Fruit fly (Drosophila melanogaster) whole organism, embryonic: ENCODE data around the gene CG8870.

Experiments used
- Ada2b ChIP-seq: fragments of 200-800 bp; sonication (Bioruptor generic); IDR thresholded peaks from 2 replicates; pipeline ENCODE4 v1.3.6; 2022; ENCODE audit warnings: missing biosample characterization, missing genetic modification characterization
- CG11723 ChIP-seq: fragments of 200-800 bp; sonication (Bioruptor generic); optimal IDR thresholded peaks from 2 replicates; lab custom pipeline; 2017; ENCODE audit warnings: missing biosample characterization, mild to moderate bottlenecking, missing genetic modification characterization
- CG13775 ChIP-seq: fragments of 200-800 bp; sonication (Bioruptor generic); optimal IDR thresholded peaks from 3 replicates; lab custom pipeline; 2017; ENCODE audit warnings: missing biosample characterization, mild to moderate bottlenecking, missing genetic modification characterization
- CG14441 ChIP-seq: fragments of 200-800 bp; sonication (Bioruptor generic); IDR thresholded peaks from 2 replicates; pipeline ENCODE4 v1.3.6; 2022; ENCODE audit warnings: missing biosample characterization, missing genetic modification characterization
- CG1529 ChIP-seq: fragments of 200-800 bp; sonication (Bioruptor generic); optimal IDR thresholded peaks from 3 replicates; lab custom pipeline; 2018; ENCODE audit warnings: missing biosample characterization, missing genetic modification characterization
- CG16779 ChIP-seq: fragments of 200-800 bp; sonication (Bioruptor generic); IDR thresholded peaks from 2 replicates; pipeline ENCODE4 v1.3.6; 2022; ENCODE audit warnings: missing biosample characterization, missing genetic modification characterization
- CG16813 ChIP-seq: fragments of 200-800 bp; sonication (Bioruptor generic); IDR thresholded peaks from 3 replicates; pipeline ENCODE4 v1.3.6; 2022; ENCODE audit warnings: missing biosample characterization, missing genetic modification characterization; ENCODE audit not compliant: partially characterized antibody
- CG16815 ChIP-seq: fragments of 200-800 bp; sonication (Bioruptor generic); optimal IDR thresholded peaks from 3 replicates; lab custom pipeline; 2017; ENCODE audit warnings: missing biosample characterization, mild to moderate bottlenecking, missing genetic modification characterization
- CG16863 ChIP-seq: fragments of 200-800 bp; sonication (Bioruptor generic); optimal IDR thresholded peaks from 3 replicates; lab custom pipeline; 2016; ENCODE audit warnings: missing biosample characterization, missing genetic modification characterization
- CG2116 ChIP-seq: fragments of 200-800 bp; sonication (Bioruptor generic); optimal IDR thresholded peaks from 3 replicates; lab custom pipeline; 2018; ENCODE audit warnings: missing biosample characterization, mild to moderate bottlenecking, missing genetic modification characterization
- CG3065 ChIP-seq: fragments of 200-800 bp; sonication (Bioruptor generic); optimal IDR thresholded peaks from 2 replicates; lab custom pipeline; 2016; ENCODE audit warnings: missing biosample characterization, missing genetic modification characterization
- CG31388 ChIP-seq: fragments of 200-800 bp; sonication (Bioruptor generic); optimal IDR thresholded peaks from 2 replicates; lab custom pipeline; 2016; ENCODE audit warnings: missing biosample characterization, missing genetic modification characterization
- CG32532 ChIP-seq: fragments of 200-800 bp; sonication (Bioruptor generic); IDR thresholded peaks from 2 replicates; pipeline ENCODE4 v1.3.6; 2022; ENCODE audit warnings: missing biosample characterization, missing genetic modification characterization
- CG7556 ChIP-seq: fragments of 200-800 bp; sonication (Bioruptor generic); optimal IDR thresholded peaks from 2 replicates; lab custom pipeline; 2017; ENCODE audit warnings: missing biosample characterization, mild to moderate bottlenecking, missing genetic modification characterization
- CG7928 ChIP-seq: fragments of 200-800 bp; sonication (Bioruptor generic); optimal IDR thresholded peaks from 2 replicates; lab custom pipeline; 2017; ENCODE audit warnings: missing biosample characterization, mild to moderate bottlenecking, missing genetic modification characterization
- CG8478 ChIP-seq: fragments of >200 bp; optimal IDR thresholded peaks from 2 replicates; lab custom pipeline; 2018
- CG9609 ChIP-seq: fragments of 200-800 bp; sonication (Bioruptor generic); optimal IDR thresholded peaks from 3 replicates; lab custom pipeline; 2016; ENCODE audit warnings: missing biosample characterization, missing genetic modification characterization
- CG9727 ChIP-seq: fragments of 200-800 bp; sonication (Bioruptor generic); optimal IDR thresholded peaks from 3 replicates; lab custom pipeline; 2017; ENCODE audit warnings: missing biosample characterization, mild to moderate bottlenecking, missing genetic modification characterization
- CkIIα-i1 ChIP-seq: fragments of 200-800 bp; sonication (Bioruptor generic); IDR thresholded peaks from 2 replicates; pipeline ENCODE4 v1.3.6; 2022; ENCODE audit warnings: missing biosample characterization, missing genetic modification characterization
- Dref ChIP-seq: fragments of 200-800 bp; sonication (Bioruptor generic); IDR thresholded peaks from 2 replicates; pipeline ENCODE4 v1.3.6; 2022; ENCODE audit warnings: missing biosample characterization, missing genetic modification characterization
- ERR ChIP-seq: fragments of 200-800 bp; sonication (Bioruptor generic); optimal IDR thresholded peaks from 2 replicates; lab custom pipeline; 2016; ENCODE audit warnings: missing biosample characterization, missing genetic modification characterization
- Elba2 ChIP-seq: fragments of 200-800 bp; sonication (Bioruptor generic); optimal IDR thresholded peaks from 3 replicates; lab custom pipeline; 2016; ENCODE audit warnings: missing biosample characterization, missing genetic modification characterization
- H15 ChIP-seq: fragments of 200-800 bp; sonication (Bioruptor generic); IDR thresholded peaks from 3 replicates; pipeline ENCODE4 v1.3.6; 2022; ENCODE audit warnings: missing biosample characterization, missing genetic modification characterization
- HLHmδ ChIP-seq: fragments of 200-800 bp; sonication (Bioruptor generic); optimal IDR thresholded peaks from 2 replicates; lab custom pipeline; 2018; ENCODE audit warnings: missing biosample characterization, mild to moderate bottlenecking, missing genetic modification characterization, moderate library complexity
- HmgD ChIP-seq: fragments of 200-800 bp; sonication (Bioruptor generic); optimal IDR thresholded peaks from 3 replicates; lab custom pipeline; 2016; ENCODE audit warnings: missing biosample characterization, missing genetic modification characterization
- Hr3 ChIP-seq: fragments of 200-800 bp; sonication (Bioruptor generic); optimal IDR thresholded peaks from 3 replicates; lab custom pipeline; 2016; ENCODE audit warnings: missing biosample characterization, missing genetic modification characterization
- PHDP ChIP-seq: fragments of 200-800 bp; sonication (Bioruptor generic); optimal IDR thresholded peaks from 3 replicates; lab custom pipeline; 2018; ENCODE audit warnings: missing biosample characterization, mild to moderate bottlenecking, missing genetic modification characterization, moderate library complexity
- Sox102F ChIP-seq: fragments of 200-800 bp; sonication (Bioruptor generic); optimal IDR thresholded peaks from 2 replicates; lab custom pipeline; 2018; ENCODE audit warnings: missing biosample characterization, mild to moderate bottlenecking, missing genetic modification characterization, moderate library complexity
- Stat92E ChIP-seq, 3 experiments: fragments of >200 bp in 2 of 3; fragments of 200-800 bp in 1 of 3; sonication (Bioruptor generic) in 1 of 3; optimal IDR thresholded peaks; 2 replicates each; lab custom pipeline; 2017 to 2019; ENCODE audit warnings: missing biosample characterization in 3 of 3, missing genetic modification characterization in 3 of 3, mild to moderate bottlenecking in 1 of 3, moderate library complexity in 1 of 3
- ab ChIP-seq: fragments of 200-800 bp; sonication (Bioruptor generic); optimal IDR thresholded peaks from 2 replicates; lab custom pipeline; 2016; ENCODE audit warnings: missing biosample characterization, missing genetic modification characterization
- ara ChIP-seq: fragments of 200-800 bp; sonication (Bioruptor generic); IDR thresholded peaks from 2 replicates; pipeline ENCODE4 v1.3.6; 2022; ENCODE audit warnings: missing biosample characterization, missing genetic modification characterization
- az2 ChIP-seq: fragments of 200-800 bp; sonication (Bioruptor generic); optimal IDR thresholded peaks from 3 replicates; lab custom pipeline; 2016; ENCODE audit warnings: missing biosample characterization, missing genetic modification characterization
- bcd ChIP-seq: fragments of 200-800 bp; sonication (Bioruptor generic); optimal IDR thresholded peaks from 2 replicates; lab custom pipeline; 2017; ENCODE audit warnings: missing biosample characterization, mild to moderate bottlenecking, missing genetic modification characterization
- cad ChIP-seq: fragments of >200 bp; optimal IDR thresholded peaks from 2 replicates; lab custom pipeline; 2017; ENCODE audit warnings: missing biosample characterization, missing genetic modification characterization
- chm ChIP-seq: fragments of 200-800 bp; sonication (Bioruptor generic); IDR thresholded peaks from 2 replicates; pipeline ENCODE4 v1.3.6; 2022; ENCODE audit warnings: missing biosample characterization, missing genetic modification characterization
- danr ChIP-seq: fragments of 200-800 bp; sonication (Bioruptor generic); IDR thresholded peaks from 2 replicates; pipeline ENCODE4 v1.3.6; 2022; ENCODE audit warnings: missing biosample characterization, missing genetic modification characterization
- dati ChIP-seq: fragments of 200-800 bp; sonication (Bioruptor generic); IDR thresholded peaks from 2 replicates; pipeline ENCODE4 v1.3.6; 2022; ENCODE audit warnings: missing biosample characterization, missing genetic modification characterization
- dm ChIP-seq: fragments of 200-800 bp; sonication (Bioruptor generic); optimal IDR thresholded peaks from 3 replicates; lab custom pipeline; 2016; ENCODE audit warnings: missing biosample characterization, missing genetic modification characterization
- dpn ChIP-seq, 2 experiments: fragments of 200-800 bp; sonication (Bioruptor generic); optimal IDR thresholded peaks; 3 replicates each; lab custom pipeline; 2016; ENCODE audit warnings: missing biosample characterization in 2 of 2, missing genetic modification characterization in 2 of 2
- gce ChIP-seq: fragments of 200-800 bp; sonication (Bioruptor generic); IDR thresholded peaks from 3 replicates; pipeline ENCODE4 v1.3.6; 2022; ENCODE audit warnings: missing biosample characterization, missing genetic modification characterization
- gfzf ChIP-seq: fragments of 200-800 bp; sonication (Bioruptor generic); optimal IDR thresholded peaks from 2 replicates; lab custom pipeline; 2016; ENCODE audit warnings: missing biosample characterization, mild to moderate bottlenecking, missing genetic modification characterization, moderate library complexity
- gt ChIP-seq: fragments of 200-800 bp; sonication (Bioruptor generic); IDR thresholded peaks from 2 replicates; pipeline ENCODE4 v1.3.6; 2022; ENCODE audit warnings: missing biosample characterization, missing genetic modification characterization
- hb ChIP-seq: fragments of 200-800 bp; sonication (Bioruptor generic); IDR thresholded peaks from 3 replicates; pipeline ENCODE4 v1.3.6; 2022; ENCODE audit warnings: missing biosample characterization, missing genetic modification characterization; ENCODE audit not compliant: partially characterized antibody
- hbn ChIP-seq: fragments of 200-800 bp; sonication (Bioruptor generic); IDR thresholded peaks from 2 replicates; pipeline ENCODE4 v1.3.6; 2022; ENCODE audit warnings: missing biosample characterization, missing genetic modification characterization; ENCODE audit not compliant: partially characterized antibody
- hkb ChIP-seq, 2 experiments: fragments of 200-800 bp in 1 of 2; fragments of >200 bp in 1 of 2; sonication (Bioruptor generic) in 1 of 2; IDR thresholded peaks in 1 of 2; optimal IDR thresholded peaks in 1 of 2; 2 replicates each; pipeline versions ENCODE4 v1.3.6 to Lab custom; 2017 to 2022; ENCODE audit warnings: missing biosample characterization in 1 of 2, missing genetic modification characterization in 1 of 2
- nerfin-2 ChIP-seq: fragments of 200-800 bp; sonication (Bioruptor generic); IDR thresholded peaks from 2 replicates; pipeline ENCODE4 v1.3.6; 2022; ENCODE audit warnings: missing biosample characterization, missing genetic modification characterization; ENCODE audit not compliant: partially characterized antibody
- pfk ChIP-seq: fragments of 200-800 bp; sonication (Bioruptor generic); optimal IDR thresholded peaks from 2 replicates; lab custom pipeline; 2018; ENCODE audit warnings: missing biosample characterization, mild to moderate bottlenecking, missing genetic modification characterization, moderate library complexity
- scrt ChIP-seq: fragments of 200-800 bp; sonication (Bioruptor generic); optimal IDR thresholded peaks from 2 replicates; lab custom pipeline; 2018; ENCODE audit warnings: missing biosample characterization, mild to moderate bottlenecking, missing genetic modification characterization, moderate library complexity
- slbo ChIP-seq: fragments of 200-800 bp; sonication (Bioruptor generic); IDR thresholded peaks from 2 replicates; pipeline ENCODE4 v1.3.6; 2022; ENCODE audit warnings: missing biosample characterization, missing genetic modification characterization
- unc-4 ChIP-seq: fragments of 200-800 bp; sonication (Bioruptor generic); IDR thresholded peaks from 2 replicates; pipeline ENCODE4 v1.3.6; 2022; ENCODE audit warnings: missing biosample characterization, missing genetic modification characterization; ENCODE audit not compliant: partially characterized antibody
- zf30C ChIP-seq: fragments of 200-800 bp; sonication (Bioruptor generic); optimal IDR thresholded peaks from 3 replicates; lab custom pipeline; 2018; ENCODE audit warnings: missing biosample characterization, mild to moderate bottlenecking, missing genetic modification characterization

The CG8870 gene

DNA sequence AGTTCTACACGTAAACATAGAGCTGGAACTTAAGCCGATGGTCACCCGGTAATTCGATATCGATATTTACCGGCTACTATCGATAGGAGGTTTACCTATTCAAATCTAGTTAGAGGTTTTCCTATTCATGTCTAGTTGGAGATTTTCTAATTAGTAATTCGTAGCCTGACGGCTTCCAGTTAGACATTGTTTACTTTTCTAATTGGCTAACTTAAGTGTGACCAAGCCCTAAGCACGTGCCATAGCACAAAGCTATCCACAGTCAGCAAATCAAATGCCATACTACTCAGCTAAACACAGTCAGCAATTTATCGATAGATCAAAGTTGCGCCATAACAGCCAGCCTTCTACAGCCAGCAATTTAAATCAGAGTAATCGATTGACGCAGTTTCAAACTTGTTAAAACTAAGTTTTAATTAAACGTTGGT, 23.4 kb downstream of the CG8870 start, which contains the start of gene Dpm3 (continued):
- no peak for TF ChIP-seq CG16815 (GFP tag; lab: Kevin White, UChicago)
- peak; percentile 16 for TF ChIP-seq CG9727 (GFP tag; lab: Kevin White, UChicago)
- no peak for TF ChIP-seq gt
- TF ChIP-seq slbo: peak; percentile 70
- TF ChIP-seq CG31388 (GFP tag; lab: Kevin White, UChicago): no peak
- no peak for TF ChIP-seq H15
- no peak for TF ChIP-seq gce (GFP tag; lab: Robert Waterston, UW)
- no peak for TF ChIP-seq Hr3 (GFP tag; lab: Kevin White, UChicago)
- no peak for TF ChIP-seq scrt (GFP tag; lab: Kevin White, UChicago)
- TF ChIP-seq ab: no peak
- TF ChIP-seq nerfin-2 (GFP tag; lab: Robert Waterston, UW): peak; percentile 80
- TF ChIP-seq az2 (GFP tag; lab: Kevin White, UChicago): no peak
- TF ChIP-seq Sox102F (GFP tag; lab: Kevin White, UChicago): peak; percentile 13
- TF ChIP-seq CG9609 (GFP tag; lab: Kevin White, UChicago): peak; percentile 38
- no peak for TF ChIP-seq chm (GFP tag; lab: Robert Waterston, UW)
- peak; percentile 56 to 65 for TF ChIP-seq dpn (GFP tag; optimal IDR thresholded peaks at IDR 0.05; lab: Kevin White, UChicago)
- peak; percentile 68 for TF ChIP-seq CG2116 (GFP tag; lab: Kevin White, UChicago)
- TF ChIP-seq Stat92E (GFP tag; optimal IDR thresholded peaks at IDR 0.05; lab: Kevin White, UChicago): peak in 1 of 3 experiments; percentile 78
- TF ChIP-seq PHDP (tag; lab: Kevin White, UChicago): peak; percentile 17
- TF ChIP-seq bcd (GFP tag; lab: Kevin White, UChicago): peak; percentile 41
- no peak for TF ChIP-seq CG11723
- peak; percentile 35; the same call in 1 of the 2 replicates for TF ChIP-seq CG32532 (GFP tag; lab: Robert Waterston, UW)
- peak; percentile 90 for TF ChIP-seq unc-4 (GFP tag; lab: Robert Waterston, UW)
- no peak for TF ChIP-seq dm
- TF ChIP-seq danr: no peak
- no peak for TF ChIP-seq ara (GFP tag; lab: Robert Waterston, UW)
- peak; percentile 54 for TF ChIP-seq HmgD (GFP tag; lab: Kevin White, UChicago)
- no peak for TF ChIP-seq CG1529 (GFP tag; lab: Kevin White, UChicago)
- no peak for TF ChIP-seq CkIIα-i1 (GFP tag; lab: Robert Waterston, UW)
- TF ChIP-seq zf30C (GFP tag; lab: Kevin White, UChicago): no peak
- peak; percentile 89 for TF ChIP-seq CG16813 (GFP tag; lab: Robert Waterston, UW)
- no peak for TF ChIP-seq pfk (GFP tag; lab: Kevin White, UChicago)
- no peak for TF ChIP-seq CG7928 (GFP tag; lab: Kevin White, UChicago)
- no peak for TF ChIP-seq cad (GFP tag; lab: Kevin White, UChicago)
- peak; percentile 88 for TF ChIP-seq hb (GFP tag; lab: Robert Waterston, UW)
- TF ChIP-seq hkb (optimal IDR thresholded peaks at IDR 0.05; lab: Kevin White, UChicago): peak; percentile 62
- no peak for TF ChIP-seq hkb (GFP tag; IDR thresholded peaks at IDR 0.05; lab: Robert Waterston, UW)
- no peak for TF ChIP-seq Ada2b (GFP tag; lab: Robert Waterston, UW)
- TF ChIP-seq dati: no peak
- TF ChIP-seq CG3065 (GFP tag; lab: Kevin White, UChicago): peak; percentile 17
- peak; percentile 99 for TF ChIP-seq Dref (GFP tag; lab: Robert Waterston, UW)
- TF ChIP-seq hbn: peak; percentile 94
- no peak for TF ChIP-seq CG14441
- peak; percentile 30 for TF ChIP-seq CG13775
- TF ChIP-seq HLHmδ (GFP tag; lab: Kevin White, UChicago): no peak
- TF ChIP-seq ERR (GFP tag; lab: Kevin White, UChicago): peak; percentile 2
- TF ChIP-seq CG7556 (GFP tag; lab: Kevin White, UChicago): no peak
- TF ChIP-seq CG8478 (lab: Kevin White, UChicago): no peak
- no peak for TF ChIP-seq CG16779 (GFP tag; lab: Robert Waterston, UW)
- TF ChIP-seq CG16863 (GFP tag; lab: Kevin White, UChicago): no peak
- TF ChIP-seq gfzf (GFP tag; lab: Kevin White, UChicago): peak; percentile 65
- peak; percentile 100 for TF ChIP-seq Elba2 (GFP tag; lab: Kevin White, UChicago)
